Fruit fly (Drosophila melanogaster): Measurements from ENCODE around the gene Oct-TyrR.

The Oct-TyrR gene

dm6 chr3L:22034717-22035116, at the start of gene Oct-TyrR:
Oct-TyrR (plus strand) TSS chr3L:22035003.
- no peak for TF ChIP-seq CrebA (GFP tag; optimal IDR thresholded peaks at IDR 0.05; ENCODE audit: borderline replicate concordance)
- no peak for TF ChIP-seq usp (GFP tag; optimal IDR thresholded peaks at IDR 0.05)
- no peak for TF ChIP-seq Jra (GFP tag; optimal IDR thresholded peaks at IDR 0.05)
- no peak for TF ChIP-seq dsf (GFP tag; optimal IDR thresholded peaks at IDR 0.05; ENCODE audit: borderline replicate concordance)
- TF ChIP-seq Mio (GFP tag; optimal IDR thresholded peaks at IDR 0.05): no peak
- no peak for TF ChIP-seq tai (GFP tag; optimal IDR thresholded peaks at IDR 0.05)
- TF ChIP-seq br (GFP tag; optimal IDR thresholded peaks at IDR 0.05): no peak
- no peak for TF ChIP-seq brk (GFP tag; optimal IDR thresholded peaks at IDR 0.05)
- no peak for TF ChIP-seq OdsH (GFP tag; optimal IDR thresholded peaks at IDR 0.05)
- no peak for TF ChIP-seq lola (GFP tag; optimal IDR thresholded peaks at IDR 0.05)
- TF ChIP-seq sage (GFP tag; optimal IDR thresholded peaks at IDR 0.05): no peak
- TF ChIP-seq Sp1 (GFP tag; optimal IDR thresholded peaks at IDR 0.05): no peak
- TF ChIP-seq N (GFP tag; optimal IDR thresholded peaks at IDR 0.05): no peak
- TF ChIP-seq dmrt93B (GFP tag; optimal IDR thresholded peaks at IDR 0.05): no peak
- no peak for TF ChIP-seq Hnf4 (GFP tag; optimal IDR thresholded peaks at IDR 0.05)
- TF ChIP-seq rgr (GFP tag; optimal IDR thresholded peaks at IDR 0.05): no peak

- no peak for TF ChIP-seq sage (GFP tag; optimal IDR thresholded peaks at IDR 0.05)
- TF ChIP-seq OdsH (GFP tag; optimal IDR thresholded peaks at IDR 0.05): no peak
- no peak for TF ChIP-seq dmrt93B (GFP tag; optimal IDR thresholded peaks at IDR 0.05)
- no peak for TF ChIP-seq Myc (optimal IDR thresholded peaks at IDR 0.05)
- TF ChIP-seq Vsx2 (GFP tag; optimal IDR thresholded peaks at IDR 0.05; ENCODE audit: partially characterized antibody): no peak
- no peak for TF ChIP-seq usp (GFP tag; optimal IDR thresholded peaks at IDR 0.05)
- no peak for TF ChIP-seq dl (GFP tag; optimal IDR thresholded peaks at IDR 0.05; ENCODE audit: insufficient read depth in 1 of 2, partially characterized antibody in 2 of 2)
- no peak for TF ChIP-seq rgr (GFP tag; optimal IDR thresholded peaks at IDR 0.05)
- TF ChIP-seq foxo (GFP tag; optimal IDR thresholded peaks at IDR 0.05): no peak
- no peak for TF ChIP-seq CG9705 (GFP tag; optimal IDR thresholded peaks at IDR 0.05)
- no peak for TF ChIP-seq Sp1 (GFP tag; optimal IDR thresholded peaks at IDR 0.05)
- TF ChIP-seq Abd-B (GFP tag; optimal IDR thresholded peaks at IDR 0.05): no peak
- no peak for TF ChIP-seq woc (GFP tag; optimal IDR thresholded peaks at IDR 0.05)
- TF ChIP-seq brk (GFP tag; optimal IDR thresholded peaks at IDR 0.05): no peak
- no peak for TF ChIP-seq ey (GFP tag; optimal IDR thresholded peaks at IDR 0.05)
These were observed 40.8 kb upstream of the Oct-TyrR start for dm6 chr3L:21994000-21994399.

- TF ChIP-seq psq (GFP tag; optimal IDR thresholded peaks at IDR 0.05) (no peak), tai (GFP tag; optimal IDR thresholded peaks at IDR 0.05) (no peak), dsf (GFP tag; optimal IDR thresholded peaks at IDR 0.05; ENCODE audit: borderline replicate concordance) (no peak), lola (GFP tag; optimal IDR thresholded peaks at IDR 0.05) (no peak), ey (GFP tag; optimal IDR thresholded peaks at IDR 0.05) (no peak), sv (GFP tag; optimal IDR thresholded peaks at IDR 0.05) (no peak), Dif (GFP tag; optimal IDR thresholded peaks at IDR 0.05; ENCODE audit: partially characterized antibody) (no peak), dmrt93B (GFP tag; optimal IDR thresholded peaks at IDR 0.05) (no peak), Vsx2 (GFP tag; optimal IDR thresholded peaks at IDR 0.05; ENCODE audit: partially characterized antibody) (no peak), dl (GFP tag; optimal IDR thresholded peaks at IDR 0.05; ENCODE audit: insufficient read depth in 1 of 2, partially characterized antibody in 2 of 2) (no peak), HLH106 (tag; optimal IDR thresholded peaks at IDR 0.05) (no peak), Sp1 (GFP tag; optimal IDR thresholded peaks at IDR 0.05) (no peak), Jra (GFP tag; optimal IDR thresholded peaks at IDR 0.05) (no peak)
These were observed 28.7 kb upstream of the Oct-TyrR start for dm6 chr3L:22006107-22006506.

dm6 chr3L:22028225-22028624, 6.6 kb upstream of the Oct-TyrR start, which contains the start of gene CG7140:
CG7140 (minus strand) TSS chr3L:22028325.
- TF ChIP-seq Dif (GFP tag; optimal IDR thresholded peaks at IDR 0.05; ENCODE audit: partially characterized antibody): no peak
- no peak for TF ChIP-seq Hr78 (GFP tag; optimal IDR thresholded peaks at IDR 0.05)
- TF ChIP-seq dl (GFP tag; optimal IDR thresholded peaks at IDR 0.05; ENCODE audit: insufficient read depth in 1 of 2, partially characterized antibody in 2 of 2): no peak
- no peak for TF ChIP-seq N (GFP tag; optimal IDR thresholded peaks at IDR 0.05)
- no peak for TF ChIP-seq Hr83 (GFP tag; optimal IDR thresholded peaks at IDR 0.05; ENCODE audit: poor library complexity, severe bottlenecking)
- no peak for TF ChIP-seq HLH106 (tag; optimal IDR thresholded peaks at IDR 0.05)
- no peak for TF ChIP-seq Abd-B (GFP tag; optimal IDR thresholded peaks at IDR 0.05)
- TF ChIP-seq pan (optimal IDR thresholded peaks at IDR 0.05): no peak
- no peak for TF ChIP-seq Rel (GFP tag; optimal IDR thresholded peaks at IDR 0.05)
- no peak for TF ChIP-seq Rel (tag; optimal IDR thresholded peaks at IDR 0.05)
- no peak for TF ChIP-seq Jra (GFP tag; optimal IDR thresholded peaks at IDR 0.05)
- TF ChIP-seq rgr (GFP tag; optimal IDR thresholded peaks at IDR 0.05): no peak
- TF ChIP-seq foxo (GFP tag; optimal IDR thresholded peaks at IDR 0.05): no peak
- no peak for TF ChIP-seq sv (GFP tag; optimal IDR thresholded peaks at IDR 0.05)
- no peak for TF ChIP-seq OdsH (GFP tag; optimal IDR thresholded peaks at IDR 0.05)
- TF ChIP-seq Myc (optimal IDR thresholded peaks at IDR 0.05): no peak
- no peak for TF ChIP-seq GATAd (GFP tag; optimal IDR thresholded peaks at IDR 0.05)
- TF ChIP-seq jim (GFP tag; optimal IDR thresholded peaks at IDR 0.05): no peak

Measured in whole organism, wandering third instar larva.